Fruit fly (Drosophila melanogaster) whole organism, adult: ENCODE data around the gene dsh.

Experiments
- CG11617 ChIP-seq: fragments of 200-800 bp; sonication (Bioruptor generic); optimal IDR thresholded peaks from 2 replicates; lab custom pipeline; 2017; ENCODE audit warnings: mild to moderate bottlenecking, missing biosample characterization, missing genetic modification reagents, missing genetic modification characterization
- CG12768 ChIP-seq: fragments of 200-800 bp; sonication (Bioruptor generic); optimal IDR thresholded peaks from 2 replicates; lab custom pipeline; 2017; ENCODE audit warnings: missing biosample characterization, missing genetic modification characterization, mild to moderate bottlenecking, moderate library complexity, missing genetic modification reagents
- CG14711 ChIP-seq: fragments of 200-800 bp; sonication (Bioruptor generic); optimal IDR thresholded peaks from 2 replicates; lab custom pipeline; 2018; ENCODE audit warnings: missing biosample characterization, mild to moderate bottlenecking, missing genetic modification characterization, moderate library complexity
- CG1620 ChIP-seq: fragments of 200-800 bp; sonication (Bioruptor generic); optimal IDR thresholded peaks from 2 replicates; lab custom pipeline; 2016; ENCODE audit warnings: missing biosample characterization, missing genetic modification characterization
- CG33017 ChIP-seq: fragments of 200-800 bp; sonication (Bioruptor generic); optimal IDR thresholded peaks from 2 replicates; lab custom pipeline; 2018; ENCODE audit warnings: missing biosample characterization, mild to moderate bottlenecking, missing genetic modification characterization, moderate library complexity
- CG5204 ChIP-seq: fragments of 200-800 bp; sonication (Bioruptor generic); optimal IDR thresholded peaks from 2 replicates; lab custom pipeline; 2016; ENCODE audit warnings: missing biosample characterization, missing genetic modification characterization
- CG7045 ChIP-seq: fragments of 200-800 bp; sonication (Bioruptor generic); optimal IDR thresholded peaks from 2 replicates; lab custom pipeline; 2017; ENCODE audit warnings: missing biosample characterization, mild to moderate bottlenecking, missing genetic modification characterization
- CG7101 ChIP-seq: fragments of 200-800 bp; sonication (Bioruptor generic); optimal IDR thresholded peaks from 2 replicates; lab custom pipeline; 2018; ENCODE audit warnings: missing biosample characterization, mild to moderate bottlenecking, missing genetic modification characterization, moderate library complexity
- Clk ChIP-seq: fragments of 200-800 bp; sonication (Bioruptor generic); optimal IDR thresholded peaks from 2 replicates; lab custom pipeline; 2017; ENCODE audit warnings: missing biosample characterization, missing genetic modification characterization
- Crg-1 ChIP-seq: fragments of 200-800 bp; sonication (Bioruptor generic); optimal IDR thresholded peaks from 2 replicates; lab custom pipeline; 2016; ENCODE audit warnings: missing biosample characterization, missing genetic modification characterization
- Hr96 ChIP-seq: fragments of 200-800 bp; sonication (Bioruptor generic); optimal IDR thresholded peaks from 2 replicates; lab custom pipeline; 2016; ENCODE audit warnings: missing biosample characterization, missing genetic modification characterization
- Mnt ChIP-seq: fragments of 200-800 bp; sonication (Bioruptor generic); optimal IDR thresholded peaks from 2 replicates; lab custom pipeline; 2016; ENCODE audit warnings: missing biosample characterization, mild to moderate bottlenecking, missing genetic modification characterization
- bab1 ChIP-seq: fragments of 200-800 bp; sonication (Bioruptor generic); optimal IDR thresholded peaks from 3 replicates; lab custom pipeline; 2019; ENCODE audit warnings: missing biosample characterization, mild to moderate bottlenecking, missing genetic modification characterization, moderate library complexity
- cic ChIP-seq: fragments of 200-800 bp; sonication (Bioruptor generic); optimal IDR thresholded peaks from 2 replicates; lab custom pipeline; 2017; ENCODE audit warnings: missing biosample characterization, mild to moderate bottlenecking, missing genetic modification characterization, moderate library complexity
- cnc ChIP-seq, 2 experiments: fragments of >200 bp; optimal IDR thresholded peaks; 2 replicates each; lab custom pipeline; 2017
- kay ChIP-seq: fragments of 200-800 bp; sonication (Bioruptor generic); peaks from one replicate; lab custom pipeline; 2016; ENCODE audit warnings: missing biosample characterization, missing genetic modification characterization, borderline replicate concordance
- ovo ChIP-seq: fragments of 200-800 bp; sonication (Bioruptor generic); optimal IDR thresholded peaks from 2 replicates; lab custom pipeline; 2016; ENCODE audit warnings: missing biosample characterization, missing genetic modification characterization
- pad ChIP-seq: fragments of 200-800 bp; sonication (Bioruptor generic); optimal IDR thresholded peaks from 3 replicates; lab custom pipeline; 2017; ENCODE audit warnings: missing biosample characterization, missing genetic modification characterization, mild to moderate bottlenecking, moderate library complexity, missing genetic modification reagents
- tj ChIP-seq: fragments of 200-800 bp; sonication (Bioruptor generic); optimal IDR thresholded peaks from 3 replicates; lab custom pipeline; 2017; ENCODE audit warnings: missing biosample characterization, mild to moderate bottlenecking, missing genetic modification characterization, moderate library complexity
- toe ChIP-seq: fragments of 200-800 bp; sonication (Bioruptor generic); optimal IDR thresholded peaks from 2 replicates; lab custom pipeline; 2016; ENCODE audit warnings: missing biosample characterization, missing genetic modification characterization

The dsh gene

dm6 chrX:11372764-11373712 lies 17.4 kb downstream of the dsh start:
- TF ChIP-seq CG14711 (peak; percentile 58), kay (GFP tag; lab: Kevin White, UChicago) (no peak), CG33017 (no peak), pad (GFP tag; lab: Kevin White, UChicago) (peak; percentile 53), tj (GFP tag; lab: Kevin White, UChicago) (peak; percentile 98), CG7101 (peak; percentile 68), CG5204 (GFP tag; lab: Kevin White, UChicago) (no peak), CG11617 (peak; percentile 55), CG1620 (peak; percentile 68), toe (GFP tag; lab: Kevin White, UChicago) (no peak), Crg-1 (GFP tag; lab: Kevin White, UChicago) (peak; percentile 52), CG12768 (GFP tag; lab: Kevin White, UChicago) (no peak), Mnt (peak; percentile 29), cnc (optimal IDR thresholded peaks at IDR 0.05; lab: Kevin White, UChicago) (no peak), ovo (GFP tag; lab: Kevin White, UChicago) (no peak), bab1 (GFP tag; lab: Kevin White, UChicago) (peak; percentile 95)

dm6 chrX:11374320-11374719 lies 18.6 kb downstream of the dsh start:
- no peak for TF ChIP-seq cic (GFP tag; lab: Kevin White, UChicago)
- peak; percentile 95 for TF ChIP-seq tj (GFP tag; lab: Kevin White, UChicago)
- no peak for TF ChIP-seq pad (GFP tag; lab: Kevin White, UChicago)
- TF ChIP-seq cnc (optimal IDR thresholded peaks at IDR 0.05; lab: Kevin White, UChicago) = no peak

dm6 chrX:11378388-11378787 lies 22.7 kb downstream of the dsh start:
- TF ChIP-seq kay (GFP tag; lab: Kevin White, UChicago) (no peak), CG33017 (peak; percentile 41), CG12768 (GFP tag; lab: Kevin White, UChicago) (no peak), Mnt (no peak), CG7101 (peak; percentile 72), CG1620 (no peak), cnc (optimal IDR thresholded peaks at IDR 0.05; lab: Kevin White, UChicago) (no peak), tj (GFP tag; lab: Kevin White, UChicago) (no peak), CG5204 (GFP tag; lab: Kevin White, UChicago) (peak; percentile 15), CG14711 (no peak), Crg-1 (GFP tag; lab: Kevin White, UChicago) (no peak), ovo (GFP tag; lab: Kevin White, UChicago) (no peak), Hr96 (GFP tag; lab: Kevin White, UChicago) (peak; percentile 9), CG7045 (GFP tag; lab: Kevin White, UChicago) (peak; percentile 11)

dm6 chrX:11379139-11379538 lies 23.5 kb downstream of the dsh start:
- TF ChIP-seq CG1620 (peak; percentile 39), CG12768 (GFP tag; lab: Kevin White, UChicago) (no peak), kay (GFP tag; lab: Kevin White, UChicago) (no peak), tj (GFP tag; lab: Kevin White, UChicago) (no peak), Crg-1 (GFP tag; lab: Kevin White, UChicago) (no peak), toe (GFP tag; lab: Kevin White, UChicago) (no peak), CG33017 (peak; percentile 28), bab1 (GFP tag; lab: Kevin White, UChicago) (peak; percentile 12), Hr96 (GFP tag; lab: Kevin White, UChicago) (no peak), cic (GFP tag; lab: Kevin White, UChicago) (no peak), CG5204 (GFP tag; lab: Kevin White, UChicago) (no peak), ovo (GFP tag; lab: Kevin White, UChicago) (no peak), Clk (GFP tag; lab: Kevin White, UChicago) (no peak), CG7101 (peak; percentile 72), pad (GFP tag; lab: Kevin White, UChicago) (peak; percentile 28), CG11617 (no peak), Mnt (no peak), CG7045 (GFP tag; lab: Kevin White, UChicago) (no peak), cnc (optimal IDR thresholded peaks at IDR 0.05; lab: Kevin White, UChicago) (no peak), CG14711 (peak; percentile 60)

dm6 chrX:11379747-11380146 lies 24.1 kb downstream of the dsh start:
- TF ChIP-seq CG11617 = no peak
- TF ChIP-seq CG7101 = peak; percentile 10
- no peak for TF ChIP-seq Crg-1 (GFP tag; lab: Kevin White, UChicago)

dm6 chrX:11382588-11382987 lies 26.9 kb downstream of the dsh start:
- TF ChIP-seq CG5204 (GFP tag; lab: Kevin White, UChicago) = no peak
- no peak for TF ChIP-seq CG14711
- TF ChIP-seq Hr96 (GFP tag; lab: Kevin White, UChicago) = no peak
- TF ChIP-seq CG11617 = no peak
- no peak for TF ChIP-seq ovo (GFP tag; lab: Kevin White, UChicago)
